Worm (Caenorhabditis elegans) whole organism, late embryonic: ENCODE results near the gene T09D3.9.

Source experiments
- ama-1 ChIP-seq: fragments of 150-350 bp; optimal IDR thresholded peaks from 2 replicates; lab custom pipeline; 2014
- ceh-2 ChIP-seq: sonication (generic microtip); optimal IDR thresholded peaks from 2 replicates; lab custom pipeline; 2016; ENCODE audit warnings: missing genotype, missing genetic modification characterization, missing compliant biosample characterization
- ceh-45 ChIP-seq: fragments of 200-800 bp; sonication (Bioruptor generic); IDR thresholded peaks from 2 replicates; pipeline ENCODE4 v1.3.6; 2022; ENCODE audit warnings: missing genetic modification reagents, missing genetic modification characterization, missing compliant biosample characterization
- ceh-9 ChIP-seq: sonication (generic microtip); optimal IDR thresholded peaks from 2 replicates; lab custom pipeline; 2016; ENCODE audit warnings: mild to moderate bottlenecking, missing genetic modification characterization, inconsistent platforms, missing compliant biosample characterization
- dve-1 ChIP-seq: sonication (generic microtip); optimal IDR thresholded peaks from 2 replicates; lab custom pipeline; 2017; ENCODE audit warnings: antibody characterized with exemption, mild to moderate bottlenecking, missing genetic modification characterization, missing compliant biosample characterization
- fkh-10 ChIP-seq: fragments of 150-350 bp; optimal IDR thresholded peaks from 2 replicates; lab custom pipeline; 2014; ENCODE audit warnings: missing biosample characterization, missing genetic modification reagents, missing genetic modification characterization
- lin-11 ChIP-seq: fragments of 200-800 bp; sonication (Bioruptor generic); optimal IDR thresholded peaks from 2 replicates; lab custom pipeline; 2018; ENCODE audit warnings: mild to moderate bottlenecking, missing genetic modification characterization, missing compliant biosample characterization
- nhr-11 ChIP-seq: fragments of 150-350 bp; optimal IDR thresholded peaks from 2 replicates; lab custom pipeline; 2014; ENCODE audit warnings: missing biosample characterization, missing genetic modification characterization
- pha-4 ChIP-seq: fragments of 150-350 bp; optimal IDR thresholded peaks from 2 replicates; lab custom pipeline; 2018; ENCODE audit warnings: missing biosample characterization, missing genetic modification reagents, missing genetic modification characterization
- pqm-1 ChIP-seq: sonication (generic microtip); optimal IDR thresholded peaks from 2 replicates; lab custom pipeline; 2016; ENCODE audit warnings: missing genetic modification characterization, missing compliant biosample characterization
- sdc-2 ChIP-seq: sonication (generic microtip); optimal IDR thresholded peaks from 2 replicates; lab custom pipeline; 2016; ENCODE audit warnings: missing genotype, missing genetic modification characterization, missing compliant biosample characterization
- tbx-2 ChIP-seq: sonication (generic microtip); optimal IDR thresholded peaks from 2 replicates; lab custom pipeline; 2016; ENCODE audit warnings: missing genetic modification characterization, missing compliant biosample characterization
- unc-55 ChIP-seq: sonication (generic microtip); optimal IDR thresholded peaks from 2 replicates; lab custom pipeline; 2017; ENCODE audit warnings: missing biosample characterization, missing genetic modification reagents, missing genetic modification characterization

- TF ChIP-seq ceh-45 (GFP tag; lab: Robert Waterston, UW) (no peak), lin-11 (tag; lab: Kevin White, UChicago) (no peak), pqm-1 (no peak), tbx-2 (tag; lab: Kevin White, UChicago) (no peak), ceh-9 (tag; lab: Kevin White, UChicago) (no peak), fkh-10 (no peak), ceh-2 (tag; lab: Kevin White, UChicago) (no peak), dve-1 (tag; lab: Kevin White, UChicago) (no peak), ama-1 (lab: Kevin White, UChicago) (no peak), nhr-11 (no peak), pha-4 (tag; lab: Kevin White, UChicago) (no peak), unc-55 (GFP tag; lab: Kevin White, UChicago) (no peak), sdc-2 (tag; lab: Kevin White, UChicago) (no peak)
These were observed 44.2 kb upstream of the T09D3.9 start, which contains the start of gene F08F3.10 for ce11 chrV:5412808-5413405.
